Fruit fly (Drosophila melanogaster): ENCODE data around the gene CG42556.

CG42556 gene

DNA sequence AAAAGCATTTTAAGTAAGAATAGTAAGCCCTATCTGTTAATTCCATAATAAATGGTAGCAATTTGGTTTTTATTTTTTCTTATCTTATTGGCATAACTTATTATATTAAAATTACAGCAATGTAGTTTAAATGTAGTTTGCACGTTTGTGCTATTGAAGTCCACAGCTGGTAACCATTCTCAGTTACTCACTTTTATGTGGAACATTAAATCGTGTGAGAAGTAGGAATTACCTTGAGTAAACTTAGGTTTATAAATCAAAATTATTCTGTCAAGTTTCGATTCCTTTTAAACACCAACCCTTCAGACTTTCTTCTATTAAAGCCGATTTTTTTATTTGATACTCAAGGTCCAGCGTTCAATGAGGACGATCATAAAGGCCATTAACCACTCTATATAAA is at the start of gene CG42556:
TSS of gene CG42556 (plus strand) at position 301 of the 400 bp plus-strand sequence.
- TF ChIP-seq CTCF (optimal IDR thresholded peaks at IDR 0.05) (no peak), CG8478 (optimal IDR thresholded peaks at IDR 0.05) (no peak)

DNA sequence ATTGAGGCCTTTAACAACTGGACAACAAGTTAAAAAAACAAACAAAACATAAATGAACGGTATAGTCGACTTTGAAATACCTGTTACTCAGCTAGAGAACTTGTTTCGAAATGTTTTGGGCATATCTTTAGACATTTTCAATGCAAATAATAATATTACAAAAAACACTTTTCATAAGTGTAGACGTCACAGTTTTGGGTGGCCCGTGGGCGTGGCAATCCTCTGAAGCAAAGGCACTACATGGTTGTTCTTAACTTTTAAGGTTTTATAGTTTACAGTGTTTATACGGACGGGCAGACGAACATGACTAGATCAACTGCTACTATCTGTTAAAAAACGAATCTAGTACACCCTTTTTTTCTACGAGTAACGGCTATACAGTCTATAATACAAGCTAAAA is 47.2 kb upstream of the CG42556 start:
- TF ChIP-seq CTCF (optimal IDR thresholded peaks at IDR 0.05), result no peak
- TF ChIP-seq CG8478 (optimal IDR thresholded peaks at IDR 0.05), result no peak

- TF ChIP-seq CG8478 (optimal IDR thresholded peaks at IDR 0.05) (no peak), CTCF (optimal IDR thresholded peaks at IDR 0.05) (no peak)
Measured at dm6 chr2L:16843336-16843735, 46.4 kb upstream of the CG42556 start.

- TF ChIP-seq CG8478 (optimal IDR thresholded peaks at IDR 0.05), result no peak
- no peak for TF ChIP-seq CTCF (optimal IDR thresholded peaks at IDR 0.05)
Measured at dm6 chr2L:16845179-16845578, 44.5 kb upstream of the CG42556 start.

dm6 chr2L:16846742-16847346 is 42.9 kb upstream of the CG42556 start:
- TF ChIP-seq CG8478 (optimal IDR thresholded peaks at IDR 0.05), result no peak
- TF ChIP-seq CTCF (optimal IDR thresholded peaks at IDR 0.05), result no peak

dm6 chr2L:16847948-16848347 is 41.8 kb upstream of the CG42556 start:
- TF ChIP-seq CG8478 (optimal IDR thresholded peaks at IDR 0.05) (no peak), CTCF (optimal IDR thresholded peaks at IDR 0.05) (no peak)

dm6 chr2L:16848670-16849069 is 41.0 kb upstream of the CG42556 start, which contains the start of gene CG13284:
TSS of gene CG13284 (minus strand) at chr2L:16848716.
- no peak for TF ChIP-seq CTCF (optimal IDR thresholded peaks at IDR 0.05)
- no peak for TF ChIP-seq CG8478 (optimal IDR thresholded peaks at IDR 0.05)

DNA sequence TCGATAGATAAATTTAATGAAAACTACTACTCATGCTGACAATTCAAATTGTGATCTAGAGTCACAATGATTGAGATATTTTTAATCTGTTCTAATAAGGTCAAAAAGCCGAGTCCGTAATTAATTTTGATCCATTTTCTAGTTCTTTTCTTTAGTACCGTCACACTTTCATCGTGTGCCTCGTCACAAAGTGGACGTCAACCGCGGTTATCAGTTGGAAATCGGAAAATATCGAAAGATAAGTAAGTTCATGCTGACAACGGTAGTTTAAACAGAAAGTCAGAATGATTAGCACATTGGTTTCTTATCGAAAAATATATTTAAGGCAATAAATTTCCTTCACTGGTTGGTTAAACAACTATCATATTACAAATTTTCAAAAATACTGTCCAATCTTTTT is 39.3 kb upstream of the CG42556 start:
- TF ChIP-seq CTCF (optimal IDR thresholded peaks at IDR 0.05) (no peak), CG8478 (optimal IDR thresholded peaks at IDR 0.05) (no peak)

- no peak for TF ChIP-seq CTCF (optimal IDR thresholded peaks at IDR 0.05)
- no peak for TF ChIP-seq CG8478 (optimal IDR thresholded peaks at IDR 0.05)
Measured at dm6 chr2L:16852318-16852932, 37.3 kb upstream of the CG42556 start, which contains the start of gene CG31810. TSS of gene CG31810 (minus strand) at chr2L:16852368.

DNA sequence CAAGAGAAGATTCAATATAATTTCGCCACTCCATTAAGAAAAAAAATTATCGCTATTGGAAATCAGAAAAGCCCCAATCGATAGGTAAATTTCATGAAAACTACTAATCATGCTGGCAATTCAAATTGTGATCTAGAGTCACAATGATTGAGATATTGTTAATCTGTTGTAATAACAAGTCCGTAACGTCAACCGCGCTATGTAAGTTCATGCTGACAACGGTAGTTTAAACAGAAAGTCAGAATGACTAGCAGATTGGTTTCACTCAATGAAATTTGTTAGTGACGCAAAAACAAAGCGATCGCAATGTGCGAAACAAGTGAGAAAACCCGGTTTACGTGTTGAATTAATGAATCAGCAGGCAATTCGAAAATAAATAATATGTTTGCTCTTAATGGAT is 32.6 kb upstream of the CG42556 start:
- TF ChIP-seq CTCF (optimal IDR thresholded peaks at IDR 0.05) (no peak), CG8478 (optimal IDR thresholded peaks at IDR 0.05) (no peak)

DNA sequence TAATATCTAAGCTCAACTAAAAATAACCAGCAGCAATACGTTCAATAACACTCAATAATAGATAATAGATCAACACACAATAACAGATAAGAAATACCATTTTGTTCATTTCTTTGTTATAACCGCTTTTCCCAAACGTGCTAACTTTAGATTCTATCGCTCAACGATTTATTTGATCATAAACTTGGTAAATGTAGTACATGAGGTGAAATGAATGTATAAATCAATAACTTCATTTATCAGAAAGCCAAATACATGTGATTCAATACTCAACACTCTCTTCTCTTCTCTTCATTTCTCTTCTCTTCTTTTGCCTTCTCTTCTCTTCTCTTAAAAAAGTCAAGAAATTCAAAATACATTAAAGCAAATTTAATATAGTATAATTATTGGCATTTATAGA is 32.0 kb upstream of the CG42556 start:
- TF ChIP-seq CG8478 (optimal IDR thresholded peaks at IDR 0.05) (no peak), CTCF (optimal IDR thresholded peaks at IDR 0.05) (no peak)

DNA sequence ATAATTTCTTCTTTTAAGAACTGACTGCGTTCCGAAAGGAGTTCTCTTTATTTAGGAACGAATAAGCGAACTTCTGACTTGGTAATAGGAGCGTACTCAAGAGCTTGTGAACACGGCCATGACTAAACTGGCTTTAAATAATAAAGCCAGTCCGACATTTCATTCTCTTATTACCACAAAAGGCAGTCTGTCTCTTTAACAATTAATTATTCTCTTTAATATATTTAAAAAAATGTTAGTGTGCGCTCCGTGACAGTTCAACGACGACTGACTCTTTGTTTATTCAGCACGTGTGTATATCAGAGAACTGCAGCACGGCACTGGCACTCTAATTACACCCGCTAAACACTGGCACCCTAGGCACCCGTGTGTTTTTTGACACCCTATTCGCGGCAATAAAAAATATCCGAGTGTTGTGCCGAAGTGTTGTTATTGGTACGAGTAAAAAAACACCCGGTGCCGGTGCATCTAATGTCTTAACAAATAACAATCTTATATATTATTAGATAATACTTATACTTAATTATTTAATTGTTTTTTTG is 31.2 kb upstream of the CG42556 start, which contains the start of gene CG31809:
TSS of gene CG31809 (minus strand) at position 249 of the 542 bp plus-strand sequence.
- no peak for TF ChIP-seq CTCF (optimal IDR thresholded peaks at IDR 0.05)
- TF ChIP-seq CG8478 (optimal IDR thresholded peaks at IDR 0.05), result no peak

- TF ChIP-seq CG8478 (optimal IDR thresholded peaks at IDR 0.05) (no peak), CTCF (optimal IDR thresholded peaks at IDR 0.05) (no peak)
Measured at dm6 chr2L:16859103-16859502, 30.6 kb upstream of the CG42556 start.

dm6 chr2L:16859566-16859965 is 30.1 kb upstream of the CG42556 start:
- TF ChIP-seq CTCF (optimal IDR thresholded peaks at IDR 0.05) (no peak), CG8478 (optimal IDR thresholded peaks at IDR 0.05) (no peak)

- TF ChIP-seq CG8478 (optimal IDR thresholded peaks at IDR 0.05) (no peak), CTCF (optimal IDR thresholded peaks at IDR 0.05) (no peak)
Measured at dm6 chr2L:16861126-16861525, 28.6 kb upstream of the CG42556 start, which contains the start of gene CG6012. TSS of gene CG6012 (minus strand) at chr2L:16861489.

dm6 chr2L:16862526-16862925 is 27.2 kb upstream of the CG42556 start:
- TF ChIP-seq CTCF (optimal IDR thresholded peaks at IDR 0.05) (no peak), CG8478 (optimal IDR thresholded peaks at IDR 0.05) (no peak)
